Fruit fly (Drosophila melanogaster) whole organism, wandering third instar larva: ENCODE results near the gene TwdlX.
A peak's percentile ranks its signal among the peaks of the same experiment; 100 is the strongest.

ENCODE experiments used
- Abd-B ChIP-seq: fragments of >200 bp; optimal IDR thresholded peaks from 2 replicates; lab custom pipeline; 2017; ENCODE audit warnings: missing biosample characterization, missing genetic modification characterization
- CG32264 ChIP-seq: fragments of 200-800 bp; sonication (Bioruptor generic); optimal IDR thresholded peaks from 2 replicates; lab custom pipeline; 2016; ENCODE audit warnings: missing biosample characterization, missing genetic modification characterization
- CG9705 ChIP-seq: fragments of 200-800 bp; sonication (Bioruptor generic); optimal IDR thresholded peaks from 2 replicates; lab custom pipeline; 2018; ENCODE audit warnings: missing biosample characterization, mild to moderate bottlenecking, missing genetic modification characterization
- CrebA ChIP-seq: fragments of 200-800 bp; sonication (Bioruptor generic); optimal IDR thresholded peaks from 2 replicates; lab custom pipeline; 2016; ENCODE audit warnings: missing biosample characterization, mild to moderate bottlenecking, missing genetic modification characterization, borderline replicate concordance
- Dif ChIP-seq: fragments of 200-275, 200-300 bp; sonication (Bioruptor generic); optimal IDR thresholded peaks from 2 replicates; lab custom pipeline; 2018; ENCODE audit warnings: missing biosample characterization, missing genetic modification characterization; ENCODE audit not compliant: partially characterized antibody
- GATAd ChIP-seq: sonication (Bioruptor generic); optimal IDR thresholded peaks from 2 replicates; lab custom pipeline; 2016; ENCODE audit warnings: missing biosample characterization, missing genetic modification characterization
- HLH106 ChIP-seq: fragments of 200-800 bp; optimal IDR thresholded peaks from 3 replicates; lab custom pipeline; 2019; ENCODE audit warnings: missing biosample characterization, mild to moderate bottlenecking, missing genetic modification characterization, moderate library complexity
- Hnf4 ChIP-seq: fragments of 200-800 bp; sonication (Bioruptor generic); optimal IDR thresholded peaks from 2 replicates; lab custom pipeline; 2016; ENCODE audit warnings: missing biosample characterization, mild to moderate bottlenecking, missing genetic modification characterization
- Hr78 ChIP-seq: fragments of >200 bp; optimal IDR thresholded peaks from 2 replicates; lab custom pipeline; 2017; ENCODE audit warnings: missing biosample characterization, missing genetic modification characterization
- Hr83 ChIP-seq: fragments of 200-300 bp; sonication (Bioruptor generic); optimal IDR thresholded peaks from 2 replicates; lab custom pipeline; 2016; ENCODE audit warnings: missing biosample characterization, mild to moderate bottlenecking, missing genetic modification characterization, moderate library complexity; ENCODE audit not compliant: poor library complexity, severe bottlenecking
- Jra ChIP-seq: sonication (Bioruptor generic); optimal IDR thresholded peaks from 2 replicates; lab custom pipeline; 2016; ENCODE audit warnings: missing biosample characterization, missing genetic modification characterization
- Mio ChIP-seq: sonication (Bioruptor generic); optimal IDR thresholded peaks from 2 replicates; lab custom pipeline; 2016; ENCODE audit warnings: missing biosample characterization, missing genetic modification characterization
- Myc ChIP-seq: fragments of >200 bp; optimal IDR thresholded peaks from 2 replicates; lab custom pipeline; 2017
- OdsH ChIP-seq: fragments of 200-800 bp; sonication (Bioruptor generic); optimal IDR thresholded peaks from 2 replicates; lab custom pipeline; 2016; ENCODE audit warnings: missing biosample characterization, mild to moderate bottlenecking, missing genetic modification characterization
- Rel ChIP-seq, 2 experiments: fragments of 200-800 bp; sonication (Bioruptor generic) in 1 of 2; optimal IDR thresholded peaks; 2 replicates in 1 of 2; 3 replicates in 1 of 2; lab custom pipeline; 2016 to 2019; ENCODE audit warnings: mild to moderate bottlenecking in 2 of 2, missing biosample characterization in 2 of 2, missing genetic modification characterization in 2 of 2, moderate library complexity in 1 of 2
- Sp1 ChIP-seq: fragments of 200-800 bp; sonication (Bioruptor generic); optimal IDR thresholded peaks from 3 replicates; lab custom pipeline; 2019; ENCODE audit warnings: missing biosample characterization, mild to moderate bottlenecking, missing genetic modification characterization, moderate library complexity
- Vsx2 ChIP-seq: fragments of 200-300, 225-300 bp; sonication (Bioruptor generic); optimal IDR thresholded peaks from 2 replicates; lab custom pipeline; 2018; ENCODE audit warnings: missing biosample characterization, missing genetic modification characterization; ENCODE audit not compliant: partially characterized antibody
- br ChIP-seq: fragments of 200-800 bp; sonication (Bioruptor generic); optimal IDR thresholded peaks from 2 replicates; lab custom pipeline; 2016; ENCODE audit warnings: missing biosample characterization, missing genetic modification characterization
- brk ChIP-seq: fragments of 200-800 bp; sonication (Bioruptor generic); optimal IDR thresholded peaks from 2 replicates; lab custom pipeline; 2016; ENCODE audit warnings: missing biosample characterization, mild to moderate bottlenecking, missing genetic modification characterization
- dl ChIP-seq, 2 experiments: fragments of 175-275, 200-275 bp in 1 of 2; fragments of 200-275 bp in 1 of 2; sonication (Bioruptor generic); optimal IDR thresholded peaks; lab custom pipeline; 2018; ENCODE audit warnings: mild to moderate bottlenecking in 2 of 2, missing biosample characterization in 2 of 2, missing genetic modification characterization in 2 of 2, moderate library complexity in 2 of 2; ENCODE audit not compliant: partially characterized antibody in 2 of 2, insufficient read depth in 1 of 2
- dmrt93B ChIP-seq: fragments of 200-800 bp; sonication (Bioruptor generic); optimal IDR thresholded peaks from 2 replicates; lab custom pipeline; 2018; ENCODE audit warnings: missing biosample characterization, mild to moderate bottlenecking, missing genetic modification characterization
- dsf ChIP-seq: sonication (Bioruptor generic); optimal IDR thresholded peaks from 2 replicates; lab custom pipeline; 2016; ENCODE audit warnings: missing biosample characterization, missing genetic modification characterization, borderline replicate concordance
- ey ChIP-seq: fragments of 200-800 bp; sonication (Bioruptor generic); optimal IDR thresholded peaks from 2 replicates; lab custom pipeline; 2016; ENCODE audit warnings: missing biosample characterization, missing genetic modification characterization
- foxo ChIP-seq, 2 experiments: fragments of 200-800 bp; sonication (Bioruptor generic); optimal IDR thresholded peaks; 2 replicates in 1 of 2; 3 replicates in 1 of 2; lab custom pipeline; 2016 to 2017; ENCODE audit warnings: missing biosample characterization in 2 of 2, missing genetic modification characterization in 2 of 2
- fru ChIP-seq: fragments of 200-800 bp; sonication (Bioruptor generic); optimal IDR thresholded peaks from 3 replicates; lab custom pipeline; 2016; ENCODE audit warnings: missing biosample characterization, mild to moderate bottlenecking, missing genetic modification characterization
- h ChIP-seq: fragments of 200-800 bp; sonication (Bioruptor generic); optimal IDR thresholded peaks from 3 replicates; lab custom pipeline; 2016; ENCODE audit warnings: missing biosample characterization, mild to moderate bottlenecking, missing genetic modification characterization
- jim ChIP-seq: fragments of 175-275, 200-325 bp; sonication (Bioruptor generic); optimal IDR thresholded peaks from 2 replicates; lab custom pipeline; 2016; ENCODE audit warnings: missing biosample characterization, mild to moderate bottlenecking, missing genetic modification characterization
- lola ChIP-seq: fragments of >200 bp; optimal IDR thresholded peaks from 2 replicates; lab custom pipeline; 2017; ENCODE audit warnings: missing biosample characterization, missing genetic modification characterization
- psq ChIP-seq: fragments of 200-800 bp; sonication (Bioruptor generic); optimal IDR thresholded peaks from 3 replicates; lab custom pipeline; 2017; ENCODE audit warnings: missing biosample characterization, mild to moderate bottlenecking, missing genetic modification characterization, moderate library complexity
- rgr ChIP-seq: fragments of 200-800 bp; sonication (Bioruptor generic); optimal IDR thresholded peaks from 3 replicates; lab custom pipeline; 2016; ENCODE audit warnings: missing biosample characterization, mild to moderate bottlenecking, missing genetic modification characterization
- sage ChIP-seq: fragments of 200-800 bp; sonication (Bioruptor generic); optimal IDR thresholded peaks from 2 replicates; lab custom pipeline; 2016; ENCODE audit warnings: missing biosample characterization, mild to moderate bottlenecking, missing genetic modification characterization
- sv ChIP-seq: fragments of 200-800 bp; sonication (Bioruptor generic); optimal IDR thresholded peaks from 3 replicates; lab custom pipeline; 2016; ENCODE audit warnings: missing biosample characterization, missing genetic modification characterization
- woc ChIP-seq: sonication (Bioruptor generic); optimal IDR thresholded peaks from 2 replicates; lab custom pipeline; 2016; ENCODE audit warnings: missing biosample characterization, mild to moderate bottlenecking, missing genetic modification characterization

The TwdlX gene

dm6 chrX:16768770-16769169 lies 37.9 kb downstream of the TwdlX start:
- TF ChIP-seq sv (GFP tag; lab: Kevin White, UChicago) (no peak), GATAd (no peak), CG32264 (GFP tag; lab: Kevin White, UChicago) (no peak), Rel (GFP tag; optimal IDR thresholded peaks at IDR 0.05; lab: Kevin White, UChicago) (no peak), Rel (tag; optimal IDR thresholded peaks at IDR 0.05; lab: Kevin White, UChicago) (no peak), CrebA (GFP tag; lab: Kevin White, UChicago) (no peak), sage (no peak), lola (GFP tag; lab: Kevin White, UChicago) (no peak), h (no peak), Mio (GFP tag; lab: Kevin White, UChicago) (no peak), Dif (no peak), brk (no peak)

- TF ChIP-seq HLH106 (tag; lab: Kevin White, UChicago), result peak; percentile 47
- TF ChIP-seq psq (GFP tag; lab: Kevin White, UChicago), result no peak
- no peak for TF ChIP-seq jim
- TF ChIP-seq br, result peak; percentile 19
- no peak for TF ChIP-seq Mio (GFP tag; lab: Kevin White, UChicago)
- TF ChIP-seq Vsx2 (GFP tag; lab: Kevin White, UChicago), result no peak
- no peak for TF ChIP-seq Hr78 (GFP tag; lab: Kevin White, UChicago)
- no peak for TF ChIP-seq CG9705 (GFP tag; lab: Kevin White, UChicago)
- TF ChIP-seq dmrt93B (GFP tag; lab: Kevin White, UChicago), result peak; percentile 9
- TF ChIP-seq GATAd, result no peak
- no peak for TF ChIP-seq Sp1
- TF ChIP-seq Jra (GFP tag; lab: Kevin White, UChicago), result no peak
- TF ChIP-seq fru (GFP tag; lab: Kevin White, UChicago), result peak; percentile 67
- no peak for TF ChIP-seq Myc (lab: Kevin White, UChicago)
- no peak for TF ChIP-seq dsf (GFP tag; lab: Kevin White, UChicago)
- peak; percentile 6 for TF ChIP-seq rgr (GFP tag; lab: Kevin White, UChicago)
- no peak for TF ChIP-seq Hnf4
- TF ChIP-seq Dif, result no peak
- TF ChIP-seq h, result peak; percentile 66
- TF ChIP-seq CG32264 (GFP tag; lab: Kevin White, UChicago), result no peak
- TF ChIP-seq Abd-B (GFP tag; lab: Kevin White, UChicago), result no peak
- TF ChIP-seq ey (GFP tag; lab: Kevin White, UChicago), result peak; percentile 32
- TF ChIP-seq woc (GFP tag; lab: Kevin White, UChicago), result peak; percentile 35
- TF ChIP-seq CrebA (GFP tag; lab: Kevin White, UChicago), result no peak
- TF ChIP-seq Rel (GFP tag; optimal IDR thresholded peaks at IDR 0.05; lab: Kevin White, UChicago), result no peak
- TF ChIP-seq Rel (tag; optimal IDR thresholded peaks at IDR 0.05; lab: Kevin White, UChicago), result no peak
- no peak for TF ChIP-seq lola (GFP tag; lab: Kevin White, UChicago)
- TF ChIP-seq foxo (GFP tag; optimal IDR thresholded peaks at IDR 0.05; lab: Kevin White, UChicago), result peak in 1 of 2 experiments; percentile 63
- peak; percentile 12 for TF ChIP-seq sv (GFP tag; lab: Kevin White, UChicago)
- no peak for TF ChIP-seq Hr83 (GFP tag; lab: Kevin White, UChicago)
- no peak for TF ChIP-seq dl (GFP tag; optimal IDR thresholded peaks at IDR 0.05; lab: Kevin White, UChicago; ENCODE audit: insufficient read depth in 1 of 2, partially characterized antibody in 2 of 2)
- TF ChIP-seq OdsH (GFP tag; lab: Kevin White, UChicago), result no peak
These were observed 42.3 kb downstream of the TwdlX start for dm6 chrX:16772882-16773827.
